Fruit fly (Drosophila melanogaster) whole organism, embryonic: ENCODE results near the gene CG1024.

Experiments
- Antp ChIP-seq: fragments of 200-800 bp; sonication (Bioruptor generic); optimal IDR thresholded peaks from 3 replicates; lab custom pipeline; 2016; ENCODE audit warnings: missing biosample characterization, missing genetic modification characterization
- Atf-2 ChIP-seq: fragments of 200-800 bp; sonication (Bioruptor generic); optimal IDR thresholded peaks from 2 replicates; lab custom pipeline; 2016; ENCODE audit warnings: missing biosample characterization, missing genetic modification characterization
- BEAF-32 ChIP-seq: fragments of 200-800 bp; sonication (Bioruptor generic); optimal IDR thresholded peaks from 3 replicates; lab custom pipeline; 2017; ENCODE audit warnings: missing biosample characterization, missing genetic modification characterization, mild to moderate bottlenecking, moderate library complexity, missing genetic modification reagents
- BtbVII ChIP-seq: fragments of 200-800 bp; sonication (Bioruptor generic); optimal IDR thresholded peaks from 3 replicates; lab custom pipeline; 2017; ENCODE audit warnings: missing biosample characterization, mild to moderate bottlenecking, missing genetic modification characterization
- CG10462 ChIP-seq: fragments of 200-800 bp; sonication (Bioruptor generic); optimal IDR thresholded peaks from 2 replicates; lab custom pipeline; 2016; ENCODE audit warnings: missing biosample characterization, missing genetic modification characterization
- CG13296 ChIP-seq: fragments of 200-800 bp; sonication (Bioruptor generic); optimal IDR thresholded peaks from 3 replicates; lab custom pipeline; 2018; ENCODE audit warnings: missing biosample characterization, mild to moderate bottlenecking, missing genetic modification characterization
- CG13624 ChIP-seq: fragments of 200-800 bp; sonication (Bioruptor generic); optimal IDR thresholded peaks from 2 replicates; lab custom pipeline; 2016; ENCODE audit warnings: missing biosample characterization, missing genetic modification characterization
- CG1647 ChIP-seq: fragments of 200-800 bp; sonication (Bioruptor generic); optimal IDR thresholded peaks from 3 replicates; lab custom pipeline; 2016; ENCODE audit warnings: missing biosample characterization, missing genetic modification characterization
- CG2129 ChIP-seq: fragments of 200-800 bp; sonication (Bioruptor generic); IDR thresholded peaks from 2 replicates; pipeline ENCODE4 v1.3.6; 2022; ENCODE audit warnings: missing biosample characterization, missing genetic modification characterization; ENCODE audit not compliant: partially characterized antibody
- CG30403 ChIP-seq: fragments of 200-800 bp; sonication (Bioruptor generic); optimal IDR thresholded peaks from 3 replicates; lab custom pipeline; 2016; ENCODE audit warnings: missing biosample characterization, missing genetic modification characterization
- CG31441 ChIP-seq: fragments of 200-800 bp; sonication (Bioruptor generic); IDR thresholded peaks from 2 replicates; pipeline ENCODE4 v1.3.6; 2022; ENCODE audit warnings: missing biosample characterization, missing genetic modification characterization
- CG34376 ChIP-seq: fragments of 200-800 bp; sonication (Bioruptor generic); optimal IDR thresholded peaks from 2 replicates; lab custom pipeline; 2018; ENCODE audit warnings: missing biosample characterization, mild to moderate bottlenecking, missing genetic modification characterization
- CG43689 ChIP-seq: fragments of 200-800 bp; sonication (Bioruptor generic); IDR thresholded peaks from 2 replicates; pipeline ENCODE4 v1.3.6; 2022; ENCODE audit warnings: missing biosample characterization, missing genetic modification characterization
- CG4404 ChIP-seq: fragments of 200-800 bp; sonication (Bioruptor generic); IDR thresholded peaks from 2 replicates; pipeline ENCODE4 v1.3.6; 2022; ENCODE audit warnings: missing biosample characterization, missing genetic modification characterization
- CG4424 ChIP-seq: fragments of 200-800 bp; sonication (Bioruptor generic); optimal IDR thresholded peaks from 3 replicates; lab custom pipeline; 2016; ENCODE audit warnings: missing biosample characterization, missing genetic modification characterization
- CG6254 ChIP-seq: fragments of 200-800 bp; sonication (Bioruptor generic); optimal IDR thresholded peaks from 3 replicates; lab custom pipeline; 2017; ENCODE audit warnings: mild to moderate bottlenecking, missing biosample characterization, missing genetic modification reagents, missing genetic modification characterization
- CG6854 ChIP-seq: fragments of 200-800 bp; sonication (Bioruptor generic); optimal IDR thresholded peaks from 3 replicates; lab custom pipeline; 2017; ENCODE audit warnings: missing biosample characterization, mild to moderate bottlenecking, missing genetic modification characterization
- CG7372 ChIP-seq: fragments of 200-800 bp; sonication (Bioruptor generic); IDR thresholded peaks from 2 replicates; pipeline ENCODE4 v1.3.6; 2022; ENCODE audit warnings: missing biosample characterization, missing genetic modification characterization
- MESR4 ChIP-seq: fragments of 200-800 bp; sonication (Bioruptor generic); optimal IDR thresholded peaks from 2 replicates; lab custom pipeline; 2018; ENCODE audit warnings: missing biosample characterization, mild to moderate bottlenecking, missing genetic modification characterization, moderate library complexity
- NFAT ChIP-seq: fragments of 200-800 bp; sonication (Bioruptor generic); IDR thresholded peaks from 2 replicates; pipeline ENCODE4 v1.3.6; 2022; ENCODE audit warnings: missing biosample characterization, missing genetic modification characterization
- PHDP ChIP-seq: fragments of 200-800 bp; sonication (Bioruptor generic); optimal IDR thresholded peaks from 3 replicates; lab custom pipeline; 2018; ENCODE audit warnings: missing biosample characterization, mild to moderate bottlenecking, missing genetic modification characterization, moderate library complexity
- Pdp1 ChIP-seq, 2 experiments: fragments of 200-800 bp; sonication (Bioruptor generic); optimal IDR thresholded peaks; 3 replicates each; lab custom pipeline; 2016; ENCODE audit warnings: missing biosample characterization in 2 of 2, missing genetic modification characterization in 2 of 2, mild to moderate bottlenecking in 1 of 2, moderate library complexity in 1 of 2
- Rfx ChIP-seq: fragments of 200-800 bp; sonication (Bioruptor generic); IDR thresholded peaks from 2 replicates; pipeline ENCODE4 v1.3.6; 2022; ENCODE audit warnings: missing biosample characterization, missing genetic modification characterization
- Sox100B ChIP-seq: fragments of 200-800 bp; sonication (Bioruptor generic); optimal IDR thresholded peaks from 3 replicates; lab custom pipeline; 2018; ENCODE audit warnings: missing biosample characterization, mild to moderate bottlenecking, missing genetic modification characterization
- Taf1 ChIP-seq: fragments of 200-800 bp; sonication (Bioruptor generic); IDR thresholded peaks from 2 replicates; pipeline ENCODE4 v1.3.6; 2022; ENCODE audit warnings: missing biosample characterization, missing genetic modification characterization
- YL-1 ChIP-seq: fragments of 200-800 bp; sonication (Bioruptor generic); optimal IDR thresholded peaks from 3 replicates; lab custom pipeline; 2017; ENCODE audit warnings: missing biosample characterization, mild to moderate bottlenecking, missing genetic modification characterization
- amos ChIP-seq: fragments of 200-800 bp; sonication (Bioruptor generic); IDR thresholded peaks from 2 replicates; pipeline ENCODE4 v1.3.6; 2022; ENCODE audit warnings: missing biosample characterization, missing genetic modification characterization; ENCODE audit not compliant: partially characterized antibody
- ato ChIP-seq: fragments of 200-800 bp; sonication (Bioruptor generic); IDR thresholded peaks from 2 replicates; pipeline ENCODE4 v1.3.6; 2022; ENCODE audit warnings: missing biosample characterization, missing genetic modification characterization; ENCODE audit not compliant: partially characterized antibody
- az2 ChIP-seq: fragments of 200-800 bp; sonication (Bioruptor generic); optimal IDR thresholded peaks from 3 replicates; lab custom pipeline; 2016; ENCODE audit warnings: missing biosample characterization, missing genetic modification characterization
- bbx ChIP-seq: fragments of 200-800 bp; sonication (Bioruptor generic); IDR thresholded peaks from 2 replicates; pipeline ENCODE4 v1.3.6; 2022; ENCODE audit warnings: missing biosample characterization, missing genetic modification characterization; ENCODE audit not compliant: partially characterized antibody
- br ChIP-seq: fragments of >200 bp; optimal IDR thresholded peaks from 2 replicates; lab custom pipeline; 2017
- crc ChIP-seq: fragments of 200-800 bp; sonication (Bioruptor generic); optimal IDR thresholded peaks from 2 replicates; lab custom pipeline; 2016; ENCODE audit warnings: missing biosample characterization, missing genetic modification characterization
- dati ChIP-seq: fragments of 200-800 bp; sonication (Bioruptor generic); IDR thresholded peaks from 2 replicates; pipeline ENCODE4 v1.3.6; 2022; ENCODE audit warnings: missing biosample characterization, missing genetic modification characterization
- dmrt99B ChIP-seq: fragments of 200-800 bp; sonication (Bioruptor generic); optimal IDR thresholded peaks from 2 replicates; lab custom pipeline; 2018; ENCODE audit warnings: missing biosample characterization, mild to moderate bottlenecking, missing genetic modification characterization, moderate library complexity
- dpn ChIP-seq, 2 experiments: fragments of 200-800 bp; sonication (Bioruptor generic); optimal IDR thresholded peaks; 3 replicates each; lab custom pipeline; 2016; ENCODE audit warnings: missing biosample characterization in 2 of 2, missing genetic modification characterization in 2 of 2
- gro ChIP-seq: fragments of 200-800 bp; sonication (Bioruptor generic); optimal IDR thresholded peaks from 2 replicates; lab custom pipeline; 2016; ENCODE audit warnings: missing biosample characterization, missing genetic modification characterization
- hbn ChIP-seq: fragments of 200-800 bp; sonication (Bioruptor generic); IDR thresholded peaks from 2 replicates; pipeline ENCODE4 v1.3.6; 2022; ENCODE audit warnings: missing biosample characterization, missing genetic modification characterization; ENCODE audit not compliant: partially characterized antibody
- her ChIP-seq: fragments of 200-800 bp; sonication (Bioruptor generic); optimal IDR thresholded peaks from 2 replicates; lab custom pipeline; 2016; ENCODE audit warnings: missing biosample characterization, missing genetic modification characterization
- lola ChIP-seq, 3 experiments: fragments of >200 bp in 2 of 3; fragments of 200-800 bp in 1 of 3; sonication (Bioruptor generic) in 1 of 3; optimal IDR thresholded peaks; 2 replicates each; lab custom pipeline; 2017 to 2019; ENCODE audit warnings: missing biosample characterization in 3 of 3, missing genetic modification characterization in 3 of 3, mild to moderate bottlenecking in 1 of 3, moderate library complexity in 1 of 3
- mirr ChIP-seq: fragments of 200-800 bp; sonication (Bioruptor generic); optimal IDR thresholded peaks from 3 replicates; lab custom pipeline; 2018; ENCODE audit warnings: missing biosample characterization, mild to moderate bottlenecking, missing genetic modification characterization
- onecut ChIP-seq: fragments of 200-800 bp; sonication (Bioruptor generic); IDR thresholded peaks from 2 replicates; pipeline ENCODE4 v1.3.6; 2022; ENCODE audit warnings: missing biosample characterization, missing genetic modification characterization
- p53 ChIP-seq: fragments of 200-800 bp; sonication (Bioruptor generic); optimal IDR thresholded peaks from 2 replicates; lab custom pipeline; 2016; ENCODE audit warnings: missing biosample characterization, missing genetic modification characterization
- pros ChIP-seq: fragments of 200-800 bp; sonication (Bioruptor generic); optimal IDR thresholded peaks from 3 replicates; lab custom pipeline; 2019; ENCODE audit warnings: missing biosample characterization, mild to moderate bottlenecking, missing genetic modification characterization, moderate library complexity
- psq ChIP-seq: fragments of 200-800 bp; sonication (Bioruptor generic); optimal IDR thresholded peaks from 2 replicates; lab custom pipeline; 2017; ENCODE audit warnings: missing biosample characterization, missing genetic modification characterization
- sc ChIP-seq, 3 experiments: fragments of >200 bp in 2 of 3; fragments of 200-800 bp in 1 of 3; sonication (Bioruptor generic) in 1 of 3; optimal IDR thresholded peaks; 2 replicates in 2 of 3; 3 replicates in 1 of 3; lab custom pipeline; 2017; ENCODE audit warnings: mild to moderate bottlenecking in 1 of 3, missing biosample characterization in 1 of 3, missing genetic modification characterization in 1 of 3, missing genetic modification reagents in 1 of 3
- sqz ChIP-seq: fragments of 200-800 bp; sonication (Bioruptor generic); optimal IDR thresholded peaks from 3 replicates; lab custom pipeline; 2018; ENCODE audit warnings: missing biosample characterization, mild to moderate bottlenecking, missing genetic modification characterization
- sr ChIP-seq: fragments of 200-800 bp; sonication (Bioruptor generic); IDR thresholded peaks from 3 replicates; pipeline ENCODE4 v1.3.6; 2022; ENCODE audit warnings: missing biosample characterization, missing genetic modification characterization
- tio ChIP-seq: fragments of 200-800 bp; sonication (Bioruptor generic); optimal IDR thresholded peaks from 2 replicates; lab custom pipeline; 2017; ENCODE audit warnings: missing biosample characterization, missing genetic modification characterization, inconsistent platforms
- toy ChIP-seq: fragments of 200-800 bp; sonication (Bioruptor generic); IDR thresholded peaks from 2 replicates; pipeline ENCODE4 v1.3.6; 2022; ENCODE audit warnings: missing biosample characterization, missing genetic modification characterization
- zfh2 ChIP-seq: fragments of 200-800 bp; sonication (Bioruptor generic); optimal IDR thresholded peaks from 2 replicates; lab custom pipeline; 2016; ENCODE audit warnings: missing biosample characterization, missing genetic modification characterization

Gene CG1024

DNA sequence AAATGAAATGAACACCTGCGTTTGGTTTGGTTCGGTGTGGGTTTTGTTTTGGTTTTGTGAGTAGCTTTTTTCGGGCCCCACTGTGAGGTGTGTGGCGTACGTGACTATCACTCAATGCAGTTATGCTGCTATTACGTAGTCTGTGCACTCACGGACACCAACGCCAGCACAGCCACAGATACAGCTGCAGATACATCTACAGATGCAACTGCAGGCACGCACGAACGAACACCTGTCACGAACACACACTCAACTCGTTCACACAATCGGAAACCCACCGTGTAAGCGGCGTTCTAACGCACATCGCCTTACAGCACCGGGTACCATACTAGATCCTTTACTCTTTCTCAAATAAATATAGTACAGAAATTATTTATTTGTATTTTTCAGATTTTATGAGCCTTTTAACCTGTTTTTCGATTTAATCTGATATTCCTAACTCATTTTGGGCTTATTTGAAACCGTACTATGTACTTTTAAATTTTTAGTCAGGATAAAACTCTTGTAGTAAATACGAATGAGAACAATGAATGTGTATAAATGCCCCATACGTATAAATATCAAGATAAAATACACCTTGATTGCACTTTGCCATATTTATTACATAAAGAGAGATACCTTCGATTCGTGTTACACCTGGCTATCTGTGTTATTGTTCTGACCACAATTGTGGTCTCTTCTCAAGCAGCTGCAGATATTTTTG is 45.5 kb upstream of the CG1024 start (continued):
- no peak for TF ChIP-seq ato
- no peak for TF ChIP-seq dati
- TF ChIP-seq PHDP (tag; lab: Kevin White, UChicago), result peak; percentile 32
- TF ChIP-seq sqz (GFP tag; lab: Kevin White, UChicago), result no peak
- no peak for TF ChIP-seq CG43689 (GFP tag; lab: Robert Waterston, UW)
- no peak for TF ChIP-seq CG2129 (GFP tag; lab: Robert Waterston, UW)
- TF ChIP-seq hbn (GFP tag; lab: Robert Waterston, UW), result no peak
- no peak for TF ChIP-seq CG4404 (GFP tag; lab: Robert Waterston, UW)
- TF ChIP-seq her (GFP tag; lab: Kevin White, UChicago), result no peak
- TF ChIP-seq pros (GFP tag; lab: Kevin White, UChicago), result no peak
- no peak for TF ChIP-seq CG6854 (GFP tag; lab: Kevin White, UChicago)
- no peak for TF ChIP-seq crc (GFP tag; lab: Kevin White, UChicago)
- TF ChIP-seq amos, result no peak
- TF ChIP-seq CG6254 (GFP tag; lab: Kevin White, UChicago), result no peak
- no peak for TF ChIP-seq CG13296 (GFP tag; lab: Kevin White, UChicago)
- TF ChIP-seq BtbVII (GFP tag; lab: Kevin White, UChicago), result no peak
- TF ChIP-seq CG7372, result no peak
- TF ChIP-seq bbx (GFP tag; lab: Robert Waterston, UW), result no peak
- TF ChIP-seq CG10462 (GFP tag; lab: Kevin White, UChicago), result no peak
- TF ChIP-seq br, result no peak
- peak; percentile 8 for TF ChIP-seq dmrt99B (tag; lab: Kevin White, UChicago)
- TF ChIP-seq az2, result no peak
- no peak for TF ChIP-seq Rfx
- no peak for TF ChIP-seq onecut
- peak; percentile 3 for TF ChIP-seq tio (GFP tag; lab: Kevin White, UChicago)
- TF ChIP-seq zfh2 (GFP tag; lab: Kevin White, UChicago), result no peak
- no peak for TF ChIP-seq mirr (GFP tag; lab: Kevin White, UChicago)
- TF ChIP-seq CG34376 (GFP tag; lab: Kevin White, UChicago), result no peak
- no peak for TF ChIP-seq gro (GFP tag; lab: Kevin White, UChicago)
- no peak for TF ChIP-seq Taf1 (GFP tag; lab: Robert Waterston, UW)
- TF ChIP-seq dpn (GFP tag; optimal IDR thresholded peaks at IDR 0.05; lab: Kevin White, UChicago), result no peak
- TF ChIP-seq BEAF-32 (GFP tag; lab: Kevin White, UChicago), result peak; percentile 7
- TF ChIP-seq CG13624, result no peak
- no peak for TF ChIP-seq MESR4
- peak; percentile 26 for TF ChIP-seq CG30403 (GFP tag; lab: Kevin White, UChicago)
- TF ChIP-seq Sox100B, result peak; percentile 26
- TF ChIP-seq Atf-2 (GFP tag; lab: Kevin White, UChicago), result no peak
- TF ChIP-seq sr (GFP tag; lab: Robert Waterston, UW), result no peak
- no peak for TF ChIP-seq YL-1
- no peak for TF ChIP-seq Antp
- TF ChIP-seq toy (GFP tag; lab: Robert Waterston, UW), result no peak
- TF ChIP-seq psq (GFP tag; lab: Kevin White, UChicago), result no peak
- no peak for TF ChIP-seq CG1647 (GFP tag; lab: Kevin White, UChicago)
- no peak for TF ChIP-seq NFAT (GFP tag; lab: Robert Waterston, UW)
- peak in 1 of 3 experiments; percentile 69 for TF ChIP-seq lola (GFP tag; optimal IDR thresholded peaks at IDR 0.05; lab: Kevin White, UChicago)
- TF ChIP-seq CG31441 (GFP tag; lab: Robert Waterston, UW), result peak; percentile 33; the same call in 1 of the 2 replicates
- peak; percentile 20 for TF ChIP-seq CG4424 (GFP tag; lab: Kevin White, UChicago)
- no peak for TF ChIP-seq sc (optimal IDR thresholded peaks at IDR 0.05; lab: Kevin White, UChicago)
- peak; percentile 35 for TF ChIP-seq sc (GFP tag; optimal IDR thresholded peaks at IDR 0.05; lab: Kevin White, UChicago)
- TF ChIP-seq Pdp1 (GFP tag; optimal IDR thresholded peaks at IDR 0.05; lab: Kevin White, UChicago), result peak in 1 of 2 experiments; percentile 47
- TF ChIP-seq p53, result no peak
